Worm (Caenorhabditis elegans) whole organism, L1 larva: ENCODE results near the gene ZC239.21.

Experiments used
- alr-1 ChIP-seq: fragments of 200-800 bp; sonication (Bioruptor generic); optimal IDR thresholded peaks from 2 replicates; lab custom pipeline; 2018; ENCODE audit warnings: borderline replicate concordance, mild to moderate bottlenecking, missing genetic modification characterization, missing compliant biosample characterization
- blmp-1 ChIP-seq: fragments of 150-350 bp; optimal IDR thresholded peaks from 2 replicates; lab custom pipeline; 2014; ENCODE audit warnings: missing biosample characterization, missing genetic modification characterization
- ceh-88 ChIP-seq: fragments of 200-800 bp; sonication (Bioruptor generic); IDR thresholded peaks from 2 replicates; pipeline ENCODE4 v1.3.6; 2022; ENCODE audit warnings: missing genetic modification characterization, missing compliant biosample characterization
- ceh-90 ChIP-seq: sonication (generic microtip); optimal IDR thresholded peaks from 2 replicates; lab custom pipeline; 2016; ENCODE audit warnings: missing genetic modification characterization, missing compliant biosample characterization
- elt-2 ChIP-seq: sonication (generic microtip); optimal IDR thresholded peaks from 2 replicates; lab custom pipeline; 2016; ENCODE audit warnings: missing genetic modification characterization, mild to moderate bottlenecking, inconsistent platforms, missing compliant biosample characterization, missing genetic modification reagents
- elt-3 ChIP-seq, 6 experiments: fragments of 150-350 bp in 1 of 6; sonication (generic microtip); optimal IDR thresholded peaks; 2 replicates each; lab custom pipeline; 2017 to 2018; ENCODE audit warnings: missing biosample characterization in 6 of 6, missing genetic modification characterization in 6 of 6, inconsistent platforms in 1 of 6
- ets-5 ChIP-seq: fragments of 200-800 bp; sonication (Bioruptor generic); IDR thresholded peaks from 2 replicates; pipeline ENCODE4 v1.3.6; 2022; ENCODE audit warnings: missing genetic modification characterization, missing compliant biosample characterization
- fkh-4 ChIP-seq: sonication (generic microtip); optimal IDR thresholded peaks from 2 replicates; lab custom pipeline; 2016; ENCODE audit warnings: missing compliant biosample characterization, missing genetic modification characterization, borderline replicate concordance
- fos-1 ChIP-seq: fragments of 150-350 bp; optimal IDR thresholded peaks from 2 replicates; lab custom pipeline; 2014; ENCODE audit warnings: missing biosample characterization, missing genetic modification characterization
- hpl-2 ChIP-seq: fragments of 150-350 bp; optimal IDR thresholded peaks from 2 replicates; lab custom pipeline; 2014; ENCODE audit warnings: missing biosample characterization, missing genetic modification reagents, missing genetic modification characterization
- jun-1 ChIP-seq: fragments of 150-350 bp; optimal IDR thresholded peaks from 2 replicates; lab custom pipeline; 2014; ENCODE audit warnings: missing biosample characterization, missing genetic modification reagents, missing genetic modification characterization
- lin-13 ChIP-seq: fragments of 150-350 bp; optimal IDR thresholded peaks from 2 replicates; lab custom pipeline; 2014; ENCODE audit warnings: missing biosample characterization, missing genetic modification reagents, missing genetic modification characterization
- lin-35 ChIP-seq, 2 experiments: fragments of 150-350 bp; optimal IDR thresholded peaks; 2 replicates each; lab custom pipeline; 2014; ENCODE audit warnings: missing biosample characterization in 2 of 2, missing genetic modification characterization in 2 of 2, missing genetic modification reagents in 2 of 2
- lin-39 ChIP-seq: fragments of 150-350 bp; optimal IDR thresholded peaks from 2 replicates; lab custom pipeline; 2014; ENCODE audit warnings: missing biosample characterization, missing genetic modification reagents, missing genetic modification characterization
- lir-3 ChIP-seq: sonication (generic microtip); optimal IDR thresholded peaks from 2 replicates; lab custom pipeline; 2016; ENCODE audit warnings: mild to moderate bottlenecking, missing genetic modification characterization, moderate library complexity, missing compliant biosample characterization; ENCODE audit not compliant: poor library complexity
- lsy-2 ChIP-seq, 2 experiments: fragments of 150-350 bp; optimal IDR thresholded peaks; 2 replicates each; lab custom pipeline; 2014; ENCODE audit warnings: missing biosample characterization in 2 of 2, missing genetic modification characterization in 2 of 2
- mdl-1 ChIP-seq, 2 experiments: fragments of 150-350 bp; optimal IDR thresholded peaks; 2 replicates each; lab custom pipeline; 2014 to 2017; ENCODE audit warnings: missing biosample characterization in 2 of 2, missing genetic modification characterization in 2 of 2, inconsistent platforms in 1 of 2
- mep-1 ChIP-seq: fragments of 150-350 bp; optimal IDR thresholded peaks from 2 replicates; lab custom pipeline; 2014; ENCODE audit warnings: missing biosample characterization, missing genetic modification characterization
- nhr-12 ChIP-seq: sonication (generic microtip); optimal IDR thresholded peaks from 2 replicates; lab custom pipeline; 2017; ENCODE audit warnings: missing biosample characterization, missing genetic modification characterization
- nhr-47 ChIP-seq: sonication (generic microtip); optimal IDR thresholded peaks from 2 replicates; lab custom pipeline; 2016; ENCODE audit warnings: mild to moderate bottlenecking, missing genetic modification characterization, moderate library complexity, missing compliant biosample characterization
- nhr-85 ChIP-seq: sonication (generic microtip); peaks from one replicate; lab custom pipeline; 2016; ENCODE audit warnings: missing genetic modification characterization, inconsistent platforms, missing compliant biosample characterization
- nhr-90 ChIP-seq: sonication (generic microtip); optimal IDR thresholded peaks from 2 replicates; lab custom pipeline; 2016; ENCODE audit warnings: mild to moderate bottlenecking, missing genetic modification characterization, missing compliant biosample characterization; ENCODE audit not compliant: poor library complexity
- pax-3 ChIP-seq: fragments of 200-800 bp; sonication (Bioruptor generic); optimal IDR thresholded peaks from 2 replicates; lab custom pipeline; 2018; ENCODE audit warnings: mild to moderate bottlenecking, missing genetic modification characterization, moderate library complexity, missing compliant biosample characterization
- pqm-1 ChIP-seq: sonication (generic microtip); optimal IDR thresholded peaks from 3 replicates; lab custom pipeline; 2017; ENCODE audit warnings: missing biosample characterization, missing genetic modification characterization
- rnt-1 ChIP-seq: sonication (generic microtip); optimal IDR thresholded peaks from 2 replicates; lab custom pipeline; 2016; ENCODE audit warnings: mild to moderate bottlenecking, missing genetic modification characterization, moderate library complexity, missing compliant biosample characterization
- sptf-1 ChIP-seq: fragments of 150-350 bp; optimal IDR thresholded peaks from 2 replicates; lab custom pipeline; 2014; ENCODE audit warnings: missing biosample characterization, missing genetic modification characterization
- sup-37 ChIP-seq: fragments of 200-800 bp; sonication (Bioruptor generic); optimal IDR thresholded peaks from 2 replicates; lab custom pipeline; 2018; ENCODE audit warnings: mild to moderate bottlenecking, missing genetic modification characterization, missing compliant biosample characterization
- tbx-2 ChIP-seq: sonication (generic microtip); optimal IDR thresholded peaks from 2 replicates; lab custom pipeline; 2016; ENCODE audit warnings: missing genetic modification characterization, missing compliant biosample characterization
- tlp-1 ChIP-seq: fragments of 150-350 bp; optimal IDR thresholded peaks from 2 replicates; lab custom pipeline; 2014; ENCODE audit warnings: missing biosample characterization, missing genetic modification characterization
- unc-30 ChIP-seq: sonication (generic microtip); optimal IDR thresholded peaks from 2 replicates; lab custom pipeline; 2017; ENCODE audit warnings: missing biosample characterization, missing genetic modification characterization
- unc-98 ChIP-seq: fragments of 200-800 bp; sonication (Bioruptor generic); IDR thresholded peaks from 2 replicates; pipeline ENCODE4 v1.3.6; 2022; ENCODE audit warnings: missing genetic modification characterization, missing compliant biosample characterization
- xbp-1 ChIP-seq: sonication (generic microtip); optimal IDR thresholded peaks from 2 replicates; lab custom pipeline; 2016; ENCODE audit warnings: missing genetic modification characterization, missing compliant biosample characterization
- zip-4 ChIP-seq: fragments of 200-800 bp; sonication (Bioruptor generic); optimal IDR thresholded peaks from 2 replicates; lab custom pipeline; 2018; ENCODE audit warnings: mild to moderate bottlenecking, missing genetic modification characterization, moderate library complexity, missing compliant biosample characterization
- ztf-11 ChIP-seq, 2 experiments: sonication (generic microtip); optimal IDR thresholded peaks; 2 replicates each; lab custom pipeline; 2016 to 2017; ENCODE audit warnings: missing genetic modification characterization in 2 of 2, missing biosample characterization in 1 of 2, missing compliant biosample characterization in 1 of 2
- ztf-4 ChIP-seq: fragments of 150-350 bp; optimal IDR thresholded peaks from 2 replicates; lab custom pipeline; 2014; ENCODE audit warnings: missing biosample characterization, missing genetic modification characterization

Gene ZC239.21

DNA sequence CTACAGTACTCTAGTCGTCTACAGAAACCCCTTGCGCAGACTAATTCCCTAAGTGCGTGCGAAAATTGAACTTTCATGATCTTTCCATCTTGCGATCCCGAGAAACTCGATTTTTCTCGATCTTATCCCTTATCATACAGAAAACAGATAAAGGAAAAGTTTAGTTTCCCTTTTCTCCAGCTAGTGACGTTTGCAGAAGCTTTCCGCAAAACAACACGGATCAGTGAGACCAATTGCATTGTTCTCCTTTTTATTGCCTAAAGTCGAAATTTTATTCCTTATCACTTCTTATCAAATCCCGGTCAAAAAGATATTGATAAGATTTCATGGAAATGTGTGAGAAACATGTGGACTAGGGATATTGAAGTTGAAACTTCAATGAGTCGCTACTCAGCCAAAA, 35.1 kb downstream of the ZC239.21 start:
- TF ChIP-seq unc-30 (no peak), unc-98 (GFP tag; lab: Robert Waterston, UW) (no peak), zip-4 (GFP tag; lab: Kevin White, UChicago) (no peak), ets-5 (GFP tag; lab: Robert Waterston, UW) (no peak), sptf-1 (tag; lab: Kevin White, UChicago) (no peak), xbp-1 (tag; lab: Kevin White, UChicago) (no peak), fkh-4 (no peak), blmp-1 (tag; lab: Kevin White, UChicago) (peak; percentile 99), elt-3 (tag; optimal IDR thresholded peaks at IDR 0.05; lab: Kevin White, UChicago) (peak in 2 of 6 experiments; percentile 50 to 77)

DNA sequence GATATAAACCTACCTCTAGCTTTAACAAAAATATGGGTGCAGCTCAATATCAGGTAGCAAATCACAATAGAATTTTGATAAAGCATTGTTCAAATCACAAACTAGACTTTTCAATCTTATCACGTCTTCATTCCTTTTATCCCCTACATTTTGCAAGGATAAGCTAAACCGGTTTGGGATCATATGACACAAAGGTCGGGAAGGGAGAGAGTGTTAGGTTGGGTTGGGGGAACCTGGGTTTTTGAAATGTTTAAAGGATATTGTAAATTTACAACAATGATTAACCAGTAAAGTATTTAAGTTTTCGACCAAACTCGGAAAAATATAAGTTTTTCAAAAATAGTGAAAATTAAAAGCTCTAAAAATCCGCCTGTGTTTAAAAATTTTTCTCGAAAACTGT, 37.3 kb downstream of the ZC239.21 start, which contains the start of gene C17F4.12:
C17F4.12 (minus strand) TSS at position 101 of the 400 bp plus-strand sequence.
- TF ChIP-seq blmp-1 (tag; lab: Kevin White, UChicago) (peak; percentile 85), nhr-47 (tag; lab: Kevin White, UChicago) (no peak), elt-3 (tag; optimal IDR thresholded peaks at IDR 0.05; lab: Kevin White, UChicago) (peak in 1 of 6 experiments; percentile 9), lsy-2 (tag; optimal IDR thresholded peaks at IDR 0.05; lab: Kevin White, UChicago) (no peak)

DNA sequence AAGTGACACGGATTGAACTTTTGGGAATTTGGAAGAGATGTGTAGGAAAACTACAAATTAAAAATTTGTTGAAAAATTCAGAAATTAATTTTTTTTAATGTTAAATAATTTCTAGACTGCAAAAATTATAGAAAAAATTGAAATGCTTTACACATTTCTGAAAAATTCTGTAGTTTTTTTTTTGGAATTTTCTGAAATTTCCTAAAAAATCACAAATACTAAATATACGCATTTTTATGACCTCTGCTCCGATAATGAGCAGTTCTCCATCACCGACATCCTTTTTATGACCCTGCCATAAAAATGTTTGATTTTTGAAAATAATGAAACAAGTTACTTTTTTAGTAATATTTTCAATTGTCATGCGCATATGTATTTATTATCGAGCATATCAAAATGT, 38.0 kb downstream of the ZC239.21 start:
- no peak for TF ChIP-seq hpl-2 (GFP tag; lab: Kevin White, UChicago)
- no peak for TF ChIP-seq rnt-1 (tag; lab: Kevin White, UChicago)
- TF ChIP-seq pax-3 (tag; lab: Kevin White, UChicago), result no peak
- TF ChIP-seq mdl-1 (tag; optimal IDR thresholded peaks at IDR 0.05; lab: Kevin White, UChicago), result no peak
- TF ChIP-seq tlp-1 (tag; lab: Kevin White, UChicago), result no peak
- TF ChIP-seq alr-1 (tag; lab: Kevin White, UChicago), result no peak
- TF ChIP-seq lin-13 (GFP tag; lab: Kevin White, UChicago), result no peak
- TF ChIP-seq lin-39 (tag; lab: Kevin White, UChicago), result no peak
- TF ChIP-seq mep-1 (tag; lab: Kevin White, UChicago), result no peak
- no peak for TF ChIP-seq ceh-88
- no peak for TF ChIP-seq ztf-11 (tag; optimal IDR thresholded peaks at IDR 0.05; lab: Kevin White, UChicago)
- TF ChIP-seq nhr-12, result no peak
- TF ChIP-seq elt-2 (tag; lab: Kevin White, UChicago), result no peak
- TF ChIP-seq lir-3 (tag; lab: Kevin White, UChicago), result no peak
- TF ChIP-seq nhr-85 (tag; lab: Kevin White, UChicago), result no peak
- no peak for TF ChIP-seq ztf-4
- no peak for TF ChIP-seq tbx-2 (tag; lab: Kevin White, UChicago)
- TF ChIP-seq sup-37 (GFP tag; lab: Kevin White, UChicago), result no peak
- TF ChIP-seq ceh-90 (tag; lab: Kevin White, UChicago), result no peak
- no peak for TF ChIP-seq fos-1 (tag; lab: Kevin White, UChicago)

DNA sequence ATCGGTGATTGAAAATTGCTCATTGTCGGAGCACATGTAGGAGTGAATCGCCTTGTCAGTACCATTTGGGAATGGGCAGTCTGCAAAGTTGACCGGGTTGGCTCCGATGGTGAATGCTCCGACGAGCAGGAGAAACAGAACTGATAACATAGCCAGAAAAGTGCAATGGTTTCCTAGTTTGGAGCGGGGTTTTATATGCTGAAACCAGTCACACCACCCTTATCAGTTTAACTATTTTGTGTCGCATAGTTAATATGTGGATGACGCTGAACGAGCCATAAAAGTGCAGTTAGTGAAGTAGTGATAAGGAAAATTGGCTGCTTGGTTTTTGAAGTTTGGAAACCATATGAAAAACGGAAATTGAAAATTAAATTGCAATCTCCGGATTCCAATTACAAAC, 39.1 kb downstream of the ZC239.21 start, which contains the start of gene C17F4.7:
C17F4.7 (minus strand) TSS at position 180 of the 400 bp plus-strand sequence.
- TF ChIP-seq tlp-1 (tag; lab: Kevin White, UChicago), result peak; percentile 69
- TF ChIP-seq pqm-1, result peak; percentile 62
- TF ChIP-seq unc-98 (GFP tag; lab: Robert Waterston, UW), result no peak
- TF ChIP-seq lin-35 (GFP tag; optimal IDR thresholded peaks at IDR 0.05; lab: Kevin White, UChicago), result peak in 1 of 2 experiments; percentile 34
- TF ChIP-seq ztf-4, result no peak
- TF ChIP-seq jun-1 (tag; lab: Kevin White, UChicago), result peak; percentile 38
- peak; percentile 98 for TF ChIP-seq elt-2 (tag; lab: Kevin White, UChicago)
- TF ChIP-seq nhr-90 (tag; lab: Kevin White, UChicago), result peak; percentile 37
